Fruit fly (Drosophila melanogaster) whole organism, prepupa: ENCODE data around the gene CG15322.
A peak's percentile ranks its signal among the peaks of the same experiment; 100 is the strongest.
"Not testable (repeated sequence)": the region's sequence is repeated elsewhere in the genome, so short reads cannot be mapped to it uniquely, and the experiment has no call there.

Source experiments
- Blimp-1 ChIP-seq: fragments of 200-800 bp; sonication (Bioruptor generic); optimal IDR thresholded peaks from 3 replicates; lab custom pipeline; 2017; ENCODE audit warnings: missing biosample characterization, missing genetic modification characterization, mild to moderate bottlenecking, moderate library complexity, missing genetic modification reagents
- CG11762 ChIP-seq: fragments of 200-800 bp; sonication (Bioruptor generic); optimal IDR thresholded peaks from 3 replicates; lab custom pipeline; 2016; ENCODE audit warnings: missing biosample characterization, missing genetic modification characterization; ENCODE audit not compliant: insufficient read depth
- CG11902 ChIP-seq: fragments of 200-800 bp; sonication (Bioruptor generic); optimal IDR thresholded peaks from 3 replicates; lab custom pipeline; 2016; ENCODE audit warnings: missing biosample characterization, missing genetic modification characterization
- CG32006 ChIP-seq: fragments of 200-800 bp; sonication (Bioruptor generic); optimal IDR thresholded peaks from 3 replicates; lab custom pipeline; 2017; ENCODE audit warnings: missing biosample characterization, mild to moderate bottlenecking, missing genetic modification characterization
- CG4318 ChIP-seq: fragments of 200-800 bp; sonication (Bioruptor generic); optimal IDR thresholded peaks from 3 replicates; lab custom pipeline; 2017; ENCODE audit warnings: missing biosample characterization, mild to moderate bottlenecking, missing genetic modification characterization
- CG6163 ChIP-seq: fragments of 200-800 bp; sonication (Bioruptor generic); IDR thresholded peaks from 3 replicates; pipeline ENCODE4 v1.3.6; 2022; ENCODE audit warnings: missing biosample characterization, missing genetic modification characterization
- CG6276 ChIP-seq: fragments of 200-800 bp; sonication (Bioruptor generic); optimal IDR thresholded peaks from 2 replicates; lab custom pipeline; 2017; ENCODE audit warnings: missing biosample characterization, mild to moderate bottlenecking, missing genetic modification characterization
- CG8319 ChIP-seq: fragments of 200-800 bp; sonication (Bioruptor generic); optimal IDR thresholded peaks from 3 replicates; lab custom pipeline; 2016; ENCODE audit warnings: missing biosample characterization, missing genetic modification characterization
- CG8632 ChIP-seq: fragments of 200-800 bp; sonication (Bioruptor generic); optimal IDR thresholded peaks from 3 replicates; lab custom pipeline; 2016; ENCODE audit warnings: missing biosample characterization, missing genetic modification characterization
- Eip75B ChIP-seq: fragments of 200-800 bp; sonication (Bioruptor generic); optimal IDR thresholded peaks from 3 replicates; lab custom pipeline; 2016; ENCODE audit warnings: missing biosample characterization, missing genetic modification characterization
- Eip78C ChIP-seq: fragments of 200-800 bp; sonication (Bioruptor generic); peaks from one replicate; lab custom pipeline; 2016; ENCODE audit warnings: missing biosample characterization, missing genetic modification characterization
- Eip93F ChIP-seq: fragments of 200-800 bp; sonication (Bioruptor generic); optimal IDR thresholded peaks from 2 replicates; lab custom pipeline; 2016; ENCODE audit warnings: missing biosample characterization, mild to moderate bottlenecking, missing genetic modification characterization
- Gug ChIP-seq: fragments of 200-800 bp; sonication (Bioruptor generic); IDR thresholded peaks from 2 replicates; pipeline ENCODE4 v1.3.6; 2022; ENCODE audit warnings: missing biosample characterization, missing genetic modification characterization
- Hr38 ChIP-seq: sonication (Bioruptor generic); optimal IDR thresholded peaks from 2 replicates; lab custom pipeline; 2016; ENCODE audit warnings: missing biosample characterization, missing genetic modification characterization
- Lpt ChIP-seq: fragments of 200-800 bp; sonication (Bioruptor generic); optimal IDR thresholded peaks from 3 replicates; lab custom pipeline; 2016; ENCODE audit warnings: missing biosample characterization, missing genetic modification characterization
- Sox102F ChIP-seq: fragments of 200-800 bp; sonication (Bioruptor generic); optimal IDR thresholded peaks from 2 replicates; lab custom pipeline; 2016; ENCODE audit warnings: missing biosample characterization, mild to moderate bottlenecking, missing genetic modification characterization
- Sox15 ChIP-seq: fragments of 200-800 bp; sonication (Bioruptor generic); optimal IDR thresholded peaks from 3 replicates; lab custom pipeline; 2016; ENCODE audit warnings: missing biosample characterization, missing genetic modification characterization
- dsx ChIP-seq: fragments of 200-800 bp; optimal IDR thresholded peaks from 3 replicates; lab custom pipeline; 2019; ENCODE audit warnings: missing biosample characterization, mild to moderate bottlenecking, missing genetic modification characterization, moderate library complexity; ENCODE audit not compliant: poor library complexity, severe bottlenecking
- eg ChIP-seq: fragments of 200-800 bp; sonication (Bioruptor generic); IDR thresholded peaks from 3 replicates; pipeline ENCODE4 v1.3.6; 2022; ENCODE audit warnings: missing biosample characterization, missing genetic modification characterization
- esn ChIP-seq: fragments of 200-800 bp; sonication (Bioruptor generic); optimal IDR thresholded peaks from 2 replicates; lab custom pipeline; 2016; ENCODE audit warnings: missing biosample characterization, mild to moderate bottlenecking, missing genetic modification characterization, moderate library complexity
- fkh ChIP-seq: fragments of 200-800 bp; sonication (Bioruptor generic); optimal IDR thresholded peaks from 3 replicates; lab custom pipeline; 2017; ENCODE audit warnings: missing biosample characterization, mild to moderate bottlenecking, missing genetic modification characterization, moderate library complexity
- lz ChIP-seq: fragments of 200-800 bp; sonication (Bioruptor generic); optimal IDR thresholded peaks from 3 replicates; lab custom pipeline; 2016; ENCODE audit warnings: missing biosample characterization, missing genetic modification characterization
- pdm3 ChIP-seq: fragments of 200-800 bp; sonication (Bioruptor generic); optimal IDR thresholded peaks from 3 replicates; lab custom pipeline; 2016; ENCODE audit warnings: missing biosample characterization, missing genetic modification characterization
- salr ChIP-seq, 2 experiments: fragments of 200-800 bp; sonication (Bioruptor generic); optimal IDR thresholded peaks; 3 replicates each; lab custom pipeline; 2016 to 2018; ENCODE audit warnings: missing biosample characterization in 2 of 2, missing genetic modification characterization in 2 of 2, mild to moderate bottlenecking in 1 of 2
- vri ChIP-seq: fragments of 200-800 bp; sonication (Bioruptor generic); optimal IDR thresholded peaks from 3 replicates; lab custom pipeline; 2016; ENCODE audit warnings: missing biosample characterization, mild to moderate bottlenecking, missing genetic modification characterization

CG15322 gene

DNA sequence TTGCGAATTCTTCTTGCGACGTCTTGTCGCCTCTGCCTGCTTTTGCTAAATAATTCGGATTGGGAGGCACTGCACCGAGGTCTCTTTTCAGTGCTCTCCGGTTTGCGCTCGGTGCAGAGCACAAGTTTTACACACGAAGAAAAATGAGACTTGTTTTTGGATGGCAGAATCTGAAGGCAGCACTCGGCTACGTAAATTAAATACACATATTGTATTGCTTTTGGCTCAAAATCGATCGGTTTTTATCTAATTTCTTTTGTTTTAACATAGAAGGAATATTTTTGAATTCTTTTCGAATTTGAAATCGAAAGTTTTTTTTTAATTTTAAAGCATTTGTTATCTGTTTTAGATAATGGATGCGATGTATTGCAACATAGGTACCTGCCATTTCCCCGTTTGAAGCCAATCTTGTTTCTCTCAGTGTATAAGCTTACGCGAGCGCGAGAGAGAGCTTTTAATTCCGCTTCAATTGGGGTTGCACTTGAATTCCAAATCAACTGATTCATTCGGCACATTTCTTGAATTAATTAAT lies 40.2 kb downstream of the CG15322 start, which contains the start of gene AnxB10 (continued):
- TF ChIP-seq Sox102F (GFP tag; lab: Kevin White, UChicago) = peak; percentile 94
- TF ChIP-seq dsx = peak; percentile 84
- no peak for TF ChIP-seq fkh (GFP tag; lab: Kevin White, UChicago)
- TF ChIP-seq CG8632 = peak; percentile 95
- TF ChIP-seq lz (GFP tag; lab: Kevin White, UChicago) = peak; percentile 96
- peak; percentile 89 for TF ChIP-seq CG6163 (GFP tag; lab: Robert Waterston, UW)
- peak; percentile 95 for TF ChIP-seq Eip75B (GFP tag; lab: Kevin White, UChicago)
- TF ChIP-seq CG11762 (GFP tag; lab: Kevin White, UChicago) = peak; percentile 94
- TF ChIP-seq eg (GFP tag; lab: Robert Waterston, UW) = peak; percentile 86; the same call in 2 of the 3 replicates
- peak; percentile 94 for TF ChIP-seq Sox15 (GFP tag; lab: Kevin White, UChicago)
- TF ChIP-seq Gug (GFP tag; lab: Robert Waterston, UW) = peak; percentile 90
- TF ChIP-seq CG6276 (GFP tag; lab: Kevin White, UChicago) = peak; percentile 93
- peak; percentile 90 for TF ChIP-seq CG4318 (GFP tag; lab: Kevin White, UChicago)
- peak; percentile 87 for TF ChIP-seq vri (GFP tag; lab: Kevin White, UChicago)
- TF ChIP-seq Lpt (GFP tag; lab: Kevin White, UChicago) = peak; percentile 91
- TF ChIP-seq pdm3 = peak; percentile 97
- peak; percentile 94 for TF ChIP-seq CG8319 (GFP tag; lab: Kevin White, UChicago)
- TF ChIP-seq CG32006 = peak; percentile 97
- peak; percentile 32 for TF ChIP-seq Hr38 (GFP tag; lab: Kevin White, UChicago)
- peak; percentile 81 for TF ChIP-seq Eip93F (GFP tag; lab: Kevin White, UChicago)
- TF ChIP-seq esn (GFP tag; lab: Kevin White, UChicago) = peak; percentile 96
- peak; percentile 69 to 94 for TF ChIP-seq salr (GFP tag; optimal IDR thresholded peaks at IDR 0.05; lab: Kevin White, UChicago)
- peak; percentile 94 for TF ChIP-seq CG11902 (GFP tag; lab: Kevin White, UChicago)
- TF ChIP-seq Eip78C (GFP tag; lab: Kevin White, UChicago) = peak; percentile 99
- TF ChIP-seq, all 60 proteins: peak for 59

DNA sequence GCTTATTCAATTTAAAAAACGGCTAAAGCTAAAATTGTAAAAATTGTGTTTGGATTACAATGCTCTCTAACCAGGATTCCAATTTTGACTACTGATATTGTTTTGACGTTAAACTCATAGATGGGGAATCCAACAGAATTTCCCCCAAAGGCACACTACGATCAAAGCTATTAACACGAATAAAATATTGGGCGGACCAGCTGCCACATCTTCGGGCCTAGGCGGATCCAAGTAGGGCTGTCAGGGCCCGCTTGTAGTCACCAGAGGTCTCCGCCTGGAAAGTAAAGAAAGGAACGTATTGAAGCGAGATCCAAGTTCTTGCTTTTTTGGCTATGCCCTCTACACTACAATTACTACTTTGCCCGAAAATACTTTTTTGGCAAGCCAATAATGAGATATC lies 45.2 kb downstream of the CG15322 start, which contains the start of gene Sdic1:
TSS of gene Sdic1 (minus strand) at position 101 of the 400 bp plus-strand sequence.
- not testable (repeated sequence) for TF ChIP-seq Blimp-1 (GFP tag; lab: Kevin White, UChicago); Gug (GFP tag; lab: Robert Waterston, UW); CG8319 (GFP tag; lab: Kevin White, UChicago)

DNA sequence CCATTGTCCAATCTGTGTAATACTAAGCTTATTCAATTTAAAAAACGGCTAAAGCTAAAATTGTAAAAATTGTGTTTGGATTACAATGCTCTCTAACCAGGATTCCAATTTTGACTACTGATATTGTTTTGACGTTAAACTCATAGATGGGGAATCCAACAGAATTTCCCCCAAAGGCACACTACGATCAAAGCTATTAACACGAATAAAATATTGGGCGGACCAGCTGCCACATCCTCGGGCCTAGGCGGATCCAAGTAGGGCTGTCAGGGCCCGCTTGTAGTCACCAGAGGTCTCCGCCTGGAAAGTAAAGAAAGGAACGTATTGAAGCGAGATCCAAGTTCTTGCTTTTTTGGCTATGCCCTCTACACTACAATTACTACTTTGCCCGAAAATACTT lies 53.0 kb downstream of the CG15322 start, which contains the start of gene Sdic2:
TSS of gene Sdic2 (minus strand) at position 101 of the 400 bp plus-strand sequence.
- not testable (repeated sequence) for TF ChIP-seq esn (GFP tag; lab: Kevin White, UChicago); Eip93F (GFP tag; lab: Kevin White, UChicago); eg (GFP tag; lab: Robert Waterston, UW)
- TF ChIP-seq, all 60 proteins: peak for 0; not testable (repeated sequence) for 60
